Fruit fly (Drosophila melanogaster) whole organism, pupa: ENCODE data around the gene Rtca.

Experiments used
- CG10348 ChIP-seq: fragments of 200-800 bp; sonication (Bioruptor generic); IDR thresholded peaks from 2 replicates; pipeline ENCODE4 v1.3.6; 2022; ENCODE audit warnings: missing biosample characterization, missing genetic modification characterization
- CG12605 ChIP-seq: fragments of 200-800 bp; sonication (Bioruptor generic); IDR thresholded peaks from 2 replicates; pipeline ENCODE4 v1.3.6; 2022; ENCODE audit warnings: missing biosample characterization, missing genetic modification characterization
- CG13204 ChIP-seq: fragments of 200-800 bp; sonication (Bioruptor generic); optimal IDR thresholded peaks from 2 replicates; lab custom pipeline; 2018; ENCODE audit warnings: missing biosample characterization, mild to moderate bottlenecking, missing genetic modification characterization, moderate library complexity
- CG14655 ChIP-seq: fragments of 200-800 bp; sonication (Bioruptor generic); optimal IDR thresholded peaks from 3 replicates; lab custom pipeline; 2017; ENCODE audit warnings: mild to moderate bottlenecking, missing biosample characterization, missing genetic modification reagents, missing genetic modification characterization
- CG15710 ChIP-seq: fragments of 200-800 bp; sonication (Bioruptor generic); optimal IDR thresholded peaks from 2 replicates; lab custom pipeline; 2018; ENCODE audit warnings: missing biosample characterization, mild to moderate bottlenecking, missing genetic modification characterization, moderate library complexity
- CG17806 ChIP-seq: fragments of 200-800 bp; sonication (Bioruptor generic); optimal IDR thresholded peaks from 2 replicates; lab custom pipeline; 2018; ENCODE audit warnings: missing biosample characterization, mild to moderate bottlenecking, missing genetic modification characterization, moderate library complexity
- CG32121 ChIP-seq: fragments of 200-800 bp; sonication (Bioruptor generic); IDR thresholded peaks from 2 replicates; pipeline ENCODE4 v1.3.6; 2022; ENCODE audit warnings: missing biosample characterization, missing genetic modification characterization
- CG34367 ChIP-seq: fragments of 200-800 bp; sonication (Bioruptor generic); optimal IDR thresholded peaks from 2 replicates; lab custom pipeline; 2018; ENCODE audit warnings: missing biosample characterization, mild to moderate bottlenecking, missing genetic modification characterization
- CG4496 ChIP-seq: fragments of 200-800 bp; sonication (Bioruptor generic); IDR thresholded peaks from 3 replicates; pipeline ENCODE4 v1.3.6; 2022; ENCODE audit warnings: missing biosample characterization, missing genetic modification characterization
- CG8159 ChIP-seq: fragments of 200-800 bp; sonication (Bioruptor generic); optimal IDR thresholded peaks from 3 replicates; lab custom pipeline; 2018; ENCODE audit warnings: missing biosample characterization, mild to moderate bottlenecking, missing genetic modification characterization, moderate library complexity
- CG8301 ChIP-seq: fragments of 200-800 bp; sonication (Bioruptor generic); optimal IDR thresholded peaks from 2 replicates; lab custom pipeline; 2018; ENCODE audit warnings: missing biosample characterization, mild to moderate bottlenecking, missing genetic modification characterization
- CG9948 ChIP-seq: fragments of 200-800 bp; sonication (Bioruptor generic); optimal IDR thresholded peaks from 2 replicates; lab custom pipeline; 2018; ENCODE audit warnings: missing biosample characterization, mild to moderate bottlenecking, missing genetic modification characterization, moderate library complexity
- D1 ChIP-seq: fragments of 200-800 bp; sonication (Bioruptor generic); optimal IDR thresholded peaks from 2 replicates; lab custom pipeline; 2018; ENCODE audit warnings: missing biosample characterization, mild to moderate bottlenecking, missing genetic modification characterization, moderate library complexity
- EcR ChIP-seq: fragments of 200-800 bp; sonication (Bioruptor generic); optimal IDR thresholded peaks from 3 replicates; lab custom pipeline; 2019; ENCODE audit warnings: missing biosample characterization, missing genetic modification characterization, mild to moderate bottlenecking, moderate library complexity, missing genetic modification reagents
- Ets98B ChIP-seq: fragments of 200-800 bp; sonication (Bioruptor generic); IDR thresholded peaks from 2 replicates; pipeline ENCODE4 v1.3.6; 2022; ENCODE audit warnings: missing biosample characterization, missing genetic modification characterization
- Pif1A ChIP-seq: fragments of 200-800 bp; sonication (Bioruptor generic); optimal IDR thresholded peaks from 3 replicates; lab custom pipeline; 2016; ENCODE audit warnings: missing biosample characterization, missing genetic modification characterization
- Pif1B ChIP-seq: fragments of 200-800 bp; sonication (Bioruptor generic); optimal IDR thresholded peaks from 3 replicates; lab custom pipeline; 2016; ENCODE audit warnings: missing biosample characterization, missing genetic modification characterization
- Snoo ChIP-seq: fragments of 200-800 bp; sonication (Bioruptor generic); optimal IDR thresholded peaks from 3 replicates; lab custom pipeline; 2017; ENCODE audit warnings: missing biosample characterization, mild to moderate bottlenecking, missing genetic modification characterization, inconsistent platforms
- fd96Ca ChIP-seq: fragments of 200-800 bp; sonication (Bioruptor generic); IDR thresholded peaks from 3 replicates; pipeline ENCODE4 v1.3.6; 2022; ENCODE audit warnings: missing biosample characterization, missing genetic modification characterization
- gl ChIP-seq: fragments of 200-800 bp; sonication (Bioruptor generic); optimal IDR thresholded peaks from 2 replicates; lab custom pipeline; 2018; ENCODE audit warnings: missing biosample characterization, mild to moderate bottlenecking, missing genetic modification characterization
- rn ChIP-seq: fragments of 200-800 bp; sonication (Bioruptor generic); IDR thresholded peaks from 2 replicates; pipeline ENCODE4 v1.3.6; 2022; ENCODE audit warnings: missing biosample characterization, missing genetic modification characterization

Gene Rtca

dm6 chrX:2094072-2094761, 22.0 kb downstream of the Rtca start, which contains the start of gene csw:
TSS of gene csw (plus strand) at chrX:2094234.
- TF ChIP-seq CG4496 (GFP tag; lab: Robert Waterston, UW) = peak; percentile 96
- peak; percentile 84 for TF ChIP-seq CG32121 (GFP tag; lab: Robert Waterston, UW)
- peak; percentile 94 for TF ChIP-seq CG12605 (GFP tag; lab: Robert Waterston, UW)
- peak; percentile 82 for TF ChIP-seq CG14655 (GFP tag; lab: Kevin White, UChicago)
- TF ChIP-seq EcR (GFP tag; lab: Kevin White, UChicago) = peak; percentile 70
- TF ChIP-seq Ets98B = peak; percentile 84
- peak; percentile 85 for TF ChIP-seq fd96Ca (GFP tag; lab: Robert Waterston, UW)
- TF ChIP-seq CG15710 (tag; lab: Kevin White, UChicago) = peak; percentile 85
- TF ChIP-seq rn (GFP tag; lab: Robert Waterston, UW) = peak; percentile 81
- peak; percentile 76 for TF ChIP-seq CG17806 (tag; lab: Kevin White, UChicago)
- TF ChIP-seq gl = peak; percentile 98
- peak; percentile 92 for TF ChIP-seq Pif1A (GFP tag; lab: Kevin White, UChicago)
- TF ChIP-seq D1 = peak; percentile 23
- TF ChIP-seq CG10348 (GFP tag; lab: Robert Waterston, UW) = no peak
- TF ChIP-seq CG34367 (tag; lab: Kevin White, UChicago) = peak; percentile 93
- TF ChIP-seq Pif1B (GFP tag; lab: Kevin White, UChicago) = peak; percentile 77
- peak; percentile 93 for TF ChIP-seq CG13204 (GFP tag; lab: Kevin White, UChicago)
- TF ChIP-seq CG8159 (tag; lab: Kevin White, UChicago) = peak; percentile 85
- peak; percentile 65 for TF ChIP-seq CG9948 (tag; lab: Kevin White, UChicago)
- peak; percentile 66 for TF ChIP-seq CG8301 (tag; lab: Kevin White, UChicago)
- TF ChIP-seq Snoo = peak; percentile 74
- TF ChIP-seq, all 21 proteins: peak for 20

dm6 chrX:2096341-2096740, 24.1 kb downstream of the Rtca start:
- TF ChIP-seq Ets98B = no peak
- no peak for TF ChIP-seq Pif1A (GFP tag; lab: Kevin White, UChicago)
- TF ChIP-seq CG12605 (GFP tag; lab: Robert Waterston, UW) = no peak
- TF ChIP-seq CG4496 (GFP tag; lab: Robert Waterston, UW) = no peak
- no peak for TF ChIP-seq CG15710 (tag; lab: Kevin White, UChicago)
- no peak for TF ChIP-seq CG34367 (tag; lab: Kevin White, UChicago)
- TF ChIP-seq fd96Ca (GFP tag; lab: Robert Waterston, UW) = no peak
- TF ChIP-seq CG8159 (tag; lab: Kevin White, UChicago) = no peak
- no peak for TF ChIP-seq Pif1B (GFP tag; lab: Kevin White, UChicago)
- TF ChIP-seq CG13204 (GFP tag; lab: Kevin White, UChicago) = no peak
- no peak for TF ChIP-seq EcR (GFP tag; lab: Kevin White, UChicago)
- TF ChIP-seq CG9948 (tag; lab: Kevin White, UChicago) = no peak
- no peak for TF ChIP-seq CG32121 (GFP tag; lab: Robert Waterston, UW)
- TF ChIP-seq D1 = no peak
- TF ChIP-seq rn (GFP tag; lab: Robert Waterston, UW) = no peak
- no peak for TF ChIP-seq CG8301 (tag; lab: Kevin White, UChicago)

- TF ChIP-seq CG10348 (GFP tag; lab: Robert Waterston, UW) = no peak
- TF ChIP-seq CG14655 (GFP tag; lab: Kevin White, UChicago) = peak; percentile 33
- TF ChIP-seq Ets98B = peak; percentile 36; the same call in 1 of the 2 replicates
- no peak for TF ChIP-seq CG8159 (tag; lab: Kevin White, UChicago)
- no peak for TF ChIP-seq CG34367 (tag; lab: Kevin White, UChicago)
- TF ChIP-seq CG4496 (GFP tag; lab: Robert Waterston, UW) = 0 out of 3 replicates have a peak, but pooled peaks have one; percentile 15
- TF ChIP-seq CG9948 (tag; lab: Kevin White, UChicago) = no peak
- no peak for TF ChIP-seq rn (GFP tag; lab: Robert Waterston, UW)
- TF ChIP-seq CG8301 (tag; lab: Kevin White, UChicago) = peak; percentile 35
- TF ChIP-seq CG32121 (GFP tag; lab: Robert Waterston, UW) = no peak
- no peak for TF ChIP-seq Snoo
- TF ChIP-seq fd96Ca (GFP tag; lab: Robert Waterston, UW) = no peak
- no peak for TF ChIP-seq CG15710 (tag; lab: Kevin White, UChicago)
- no peak for TF ChIP-seq gl
- 0 out of 2 replicates have a peak, but pooled peaks have one; percentile 19 for TF ChIP-seq CG12605 (GFP tag; lab: Robert Waterston, UW)
Observed at dm6 chrX:2098267-2098666, 26.1 kb downstream of the Rtca start.

dm6 chrX:2103859-2104258, 31.6 kb downstream of the Rtca start:
- no peak for TF ChIP-seq CG14655 (GFP tag; lab: Kevin White, UChicago)
- no peak for TF ChIP-seq Ets98B
- TF ChIP-seq CG8159 (tag; lab: Kevin White, UChicago) = no peak
- no peak for TF ChIP-seq CG15710 (tag; lab: Kevin White, UChicago)
- no peak for TF ChIP-seq EcR (GFP tag; lab: Kevin White, UChicago)
- TF ChIP-seq fd96Ca (GFP tag; lab: Robert Waterston, UW) = no peak
- no peak for TF ChIP-seq CG8301 (tag; lab: Kevin White, UChicago)
- no peak for TF ChIP-seq CG34367 (tag; lab: Kevin White, UChicago)
- no peak for TF ChIP-seq CG10348 (GFP tag; lab: Robert Waterston, UW)
- no peak for TF ChIP-seq CG4496 (GFP tag; lab: Robert Waterston, UW)
- no peak for TF ChIP-seq CG32121 (GFP tag; lab: Robert Waterston, UW)
- no peak for TF ChIP-seq Pif1A (GFP tag; lab: Kevin White, UChicago)
- no peak for TF ChIP-seq Snoo

dm6 chrX:2104365-2104764, 32.2 kb downstream of the Rtca start:
- TF ChIP-seq CG9948 (tag; lab: Kevin White, UChicago) = no peak
- TF ChIP-seq gl = no peak
- no peak for TF ChIP-seq D1
- no peak for TF ChIP-seq CG13204 (GFP tag; lab: Kevin White, UChicago)
- TF ChIP-seq CG14655 (GFP tag; lab: Kevin White, UChicago) = no peak
- no peak for TF ChIP-seq CG15710 (tag; lab: Kevin White, UChicago)
- TF ChIP-seq Pif1B (GFP tag; lab: Kevin White, UChicago) = no peak
- TF ChIP-seq EcR (GFP tag; lab: Kevin White, UChicago) = no peak
- no peak for TF ChIP-seq Ets98B
- TF ChIP-seq Snoo = no peak
- TF ChIP-seq CG17806 (tag; lab: Kevin White, UChicago) = no peak
- TF ChIP-seq fd96Ca (GFP tag; lab: Robert Waterston, UW) = no peak
- no peak for TF ChIP-seq CG4496 (GFP tag; lab: Robert Waterston, UW)
- no peak for TF ChIP-seq CG12605 (GFP tag; lab: Robert Waterston, UW)
- no peak for TF ChIP-seq CG8301 (tag; lab: Kevin White, UChicago)
- no peak for TF ChIP-seq rn (GFP tag; lab: Robert Waterston, UW)
- no peak for TF ChIP-seq Pif1A (GFP tag; lab: Kevin White, UChicago)
- no peak for TF ChIP-seq CG32121 (GFP tag; lab: Robert Waterston, UW)
- TF ChIP-seq CG8159 (tag; lab: Kevin White, UChicago) = no peak
- no peak for TF ChIP-seq CG10348 (GFP tag; lab: Robert Waterston, UW)
- TF ChIP-seq, all 21 proteins: peak for 0
